Worm (Caenorhabditis elegans) whole organism, late embryonic: Measurements from ENCODE around the gene acr-10.

ENCODE experiments used
- C08G9.2 ChIP-seq: sonication (generic microtip); optimal IDR thresholded peaks from 2 replicates; lab custom pipeline; 2016; ENCODE audit warnings: mild to moderate bottlenecking, missing genetic modification characterization, moderate library complexity, missing compliant biosample characterization
- F13H6.1 ChIP-seq: sonication (generic microtip); optimal IDR thresholded peaks from 2 replicates; lab custom pipeline; 2016; ENCODE audit warnings: missing genetic modification characterization, missing compliant biosample characterization
- K02D7.2 ChIP-seq: sonication (generic microtip); optimal IDR thresholded peaks from 2 replicates; lab custom pipeline; 2017; ENCODE audit warnings: mild to moderate bottlenecking, missing genetic modification characterization, missing compliant biosample characterization
- ahr-1 ChIP-seq: sonication (generic microtip); optimal IDR thresholded peaks from 2 replicates; lab custom pipeline; 2016; ENCODE audit warnings: missing genetic modification characterization, missing compliant biosample characterization
- ceh-18 ChIP-seq: sonication (generic microtip); optimal IDR thresholded peaks from 2 replicates; lab custom pipeline; 2016; ENCODE audit warnings: missing genetic modification characterization, missing compliant biosample characterization
- ceh-19 ChIP-seq: fragments of 200-800 bp; sonication (Bioruptor generic); optimal IDR thresholded peaks from 2 replicates; lab custom pipeline; 2018; ENCODE audit warnings: mild to moderate bottlenecking, missing genetic modification characterization, missing compliant biosample characterization
- ceh-2 ChIP-seq: sonication (generic microtip); optimal IDR thresholded peaks from 2 replicates; lab custom pipeline; 2016; ENCODE audit warnings: missing genotype, missing genetic modification characterization, missing compliant biosample characterization
- ceh-22 ChIP-seq: sonication (generic microtip); optimal IDR thresholded peaks from 2 replicates; lab custom pipeline; 2017; ENCODE audit warnings: missing biosample characterization, missing genetic modification characterization
- ceh-24 ChIP-seq: sonication (generic microtip); optimal IDR thresholded peaks from 2 replicates; lab custom pipeline; 2016; ENCODE audit warnings: mild to moderate bottlenecking, missing genetic modification characterization, missing compliant biosample characterization
- ceh-30 ChIP-seq: fragments of 150-350 bp; optimal IDR thresholded peaks from 2 replicates; lab custom pipeline; 2014; ENCODE audit warnings: missing biosample characterization, missing genetic modification characterization
- ceh-31 ChIP-seq: sonication (generic microtip); optimal IDR thresholded peaks from 2 replicates; lab custom pipeline; 2016; ENCODE audit warnings: missing genetic modification characterization, missing compliant biosample characterization
- ceh-9 ChIP-seq: sonication (generic microtip); optimal IDR thresholded peaks from 2 replicates; lab custom pipeline; 2016; ENCODE audit warnings: mild to moderate bottlenecking, missing genetic modification characterization, inconsistent platforms, missing compliant biosample characterization
- elt-2 ChIP-seq: sonication (generic microtip); optimal IDR thresholded peaks from 2 replicates; lab custom pipeline; 2016; ENCODE audit warnings: missing genetic modification reagents, missing genetic modification characterization, missing compliant biosample characterization
- elt-4 ChIP-seq: sonication (generic microtip); optimal IDR thresholded peaks from 2 replicates; lab custom pipeline; 2016; ENCODE audit warnings: missing genetic modification characterization, missing compliant biosample characterization
- ets-4 ChIP-seq: sonication (generic microtip); optimal IDR thresholded peaks from 2 replicates; lab custom pipeline; 2016; ENCODE audit warnings: missing genetic modification characterization, missing compliant biosample characterization
- fkh-10 ChIP-seq: fragments of 150-350 bp; optimal IDR thresholded peaks from 2 replicates; lab custom pipeline; 2014; ENCODE audit warnings: missing biosample characterization, missing genetic modification reagents, missing genetic modification characterization
- fkh-6 ChIP-seq: sonication (generic microtip); optimal IDR thresholded peaks from 2 replicates; lab custom pipeline; 2016; ENCODE audit warnings: missing genetic modification characterization, missing compliant biosample characterization
- hlh-15 ChIP-seq: sonication (generic microtip); optimal IDR thresholded peaks from 2 replicates; lab custom pipeline; 2016; ENCODE audit warnings: missing genetic modification characterization, missing compliant biosample characterization
- hlh-30 ChIP-seq: sonication (generic microtip); optimal IDR thresholded peaks from 2 replicates; lab custom pipeline; 2017; ENCODE audit warnings: antibody characterized with exemption, missing genetic modification characterization, missing compliant biosample characterization; ENCODE audit not compliant: insufficient read depth
- hlh-6 ChIP-seq: sonication (generic microtip); optimal IDR thresholded peaks from 2 replicates; lab custom pipeline; 2016; ENCODE audit warnings: missing genotype, missing genetic modification characterization, missing compliant biosample characterization
- hlh-8 ChIP-seq: sonication (generic microtip); optimal IDR thresholded peaks from 2 replicates; lab custom pipeline; 2016; ENCODE audit warnings: missing genotype, missing genetic modification characterization, missing compliant biosample characterization
- lim-6 ChIP-seq: sonication (generic microtip); optimal IDR thresholded peaks from 2 replicates; lab custom pipeline; 2016; ENCODE audit warnings: missing genetic modification characterization, missing compliant biosample characterization
- lin-11 ChIP-seq: fragments of 200-800 bp; sonication (Bioruptor generic); optimal IDR thresholded peaks from 2 replicates; lab custom pipeline; 2018; ENCODE audit warnings: mild to moderate bottlenecking, missing genetic modification characterization, missing compliant biosample characterization
- nfya-1 ChIP-seq: sonication (generic microtip); optimal IDR thresholded peaks from 2 replicates; lab custom pipeline; 2017; ENCODE audit warnings: missing genetic modification characterization, mild to moderate bottlenecking, missing compliant biosample characterization, antibody characterized with exemption, moderate library complexity
- nhr-11 ChIP-seq: fragments of 150-350 bp; optimal IDR thresholded peaks from 2 replicates; lab custom pipeline; 2014; ENCODE audit warnings: missing biosample characterization, missing genetic modification characterization
- odd-2 ChIP-seq: sonication (generic microtip); optimal IDR thresholded peaks from 2 replicates; lab custom pipeline; 2017; ENCODE audit warnings: antibody characterized with exemption, mild to moderate bottlenecking, missing genetic modification characterization, missing compliant biosample characterization
- pag-3 ChIP-seq: sonication (generic microtip); optimal IDR thresholded peaks from 2 replicates; lab custom pipeline; 2016; ENCODE audit warnings: missing compliant biosample characterization, missing genetic modification characterization, borderline replicate concordance
- pax-1 ChIP-seq: fragments of 150-350 bp; optimal IDR thresholded peaks from 2 replicates; lab custom pipeline; 2014; ENCODE audit warnings: missing biosample characterization, missing genetic modification characterization
- pha-2 ChIP-seq: sonication (generic microtip); optimal IDR thresholded peaks from 2 replicates; lab custom pipeline; 2017; ENCODE audit warnings: mild to moderate bottlenecking, missing genetic modification characterization, missing compliant biosample characterization
- pqm-1 ChIP-seq: sonication (generic microtip); optimal IDR thresholded peaks from 2 replicates; lab custom pipeline; 2016; ENCODE audit warnings: missing genetic modification characterization, missing compliant biosample characterization
- ref-2 ChIP-seq: sonication (generic microtip); optimal IDR thresholded peaks from 2 replicates; lab custom pipeline; 2016; ENCODE audit warnings: missing genetic modification characterization, missing compliant biosample characterization
- rnt-1 ChIP-seq: sonication (generic microtip); optimal IDR thresholded peaks from 2 replicates; lab custom pipeline; 2016; ENCODE audit warnings: missing genetic modification characterization, missing compliant biosample characterization
- sdc-2 ChIP-seq: sonication (generic microtip); optimal IDR thresholded peaks from 2 replicates; lab custom pipeline; 2016; ENCODE audit warnings: missing genotype, missing genetic modification characterization, missing compliant biosample characterization
- sox-4 ChIP-seq: sonication (generic microtip); optimal IDR thresholded peaks from 2 replicates; lab custom pipeline; 2017; ENCODE audit warnings: mild to moderate bottlenecking, missing genetic modification characterization, inconsistent platforms, missing compliant biosample characterization
- tbx-2 ChIP-seq: sonication (generic microtip); optimal IDR thresholded peaks from 2 replicates; lab custom pipeline; 2016; ENCODE audit warnings: missing genetic modification characterization, missing compliant biosample characterization
- unc-42 ChIP-seq: sonication (generic microtip); optimal IDR thresholded peaks from 2 replicates; lab custom pipeline; 2016; ENCODE audit warnings: missing genotype, missing genetic modification characterization, missing compliant biosample characterization
- unc-55 ChIP-seq: sonication (generic microtip); optimal IDR thresholded peaks from 2 replicates; lab custom pipeline; 2017; ENCODE audit warnings: missing biosample characterization, missing genetic modification reagents, missing genetic modification characterization
- unc-86 ChIP-seq: sonication (generic microtip); optimal IDR thresholded peaks from 2 replicates; lab custom pipeline; 2016; ENCODE audit warnings: missing genetic modification characterization, missing compliant biosample characterization
- zip-5 ChIP-seq: sonication (generic microtip); optimal IDR thresholded peaks from 2 replicates; lab custom pipeline; 2016; ENCODE audit warnings: missing genetic modification characterization, missing compliant biosample characterization

The acr-10 gene

ce11 chrX:3994418-3994817 lies 27.6 kb upstream of the acr-10 start (continued):
- TF ChIP-seq odd-2 (tag; lab: Kevin White, UChicago) = no peak
- TF ChIP-seq pag-3 = no peak
- peak; percentile 52 for TF ChIP-seq hlh-6 (tag; lab: Kevin White, UChicago)
- no peak for TF ChIP-seq ceh-30
- no peak for TF ChIP-seq pha-2 (tag; lab: Kevin White, UChicago)
- no peak for TF ChIP-seq ahr-1 (tag; lab: Kevin White, UChicago)
- no peak for TF ChIP-seq ceh-22 (tag; lab: Kevin White, UChicago)
- no peak for TF ChIP-seq ref-2 (tag; lab: Kevin White, UChicago)
- peak; percentile 33 for TF ChIP-seq hlh-15 (tag; lab: Kevin White, UChicago)
- peak; percentile 71 for TF ChIP-seq fkh-6 (tag; lab: Kevin White, UChicago)
- no peak for TF ChIP-seq F13H6.1 (tag; lab: Kevin White, UChicago)
- no peak for TF ChIP-seq zip-5
- TF ChIP-seq lim-6 (tag; lab: Kevin White, UChicago) = no peak
- peak; percentile 47 for TF ChIP-seq sdc-2
- peak; percentile 27 for TF ChIP-seq C08G9.2
- TF ChIP-seq fkh-10 = no peak

ce11 chrX:3997040-3997439 lies 25.0 kb upstream of the acr-10 start, which contains the start of gene R02E12.5:
Gene R02E12.5, plus strand, starts transcription at chrX:3997340.
- no peak for TF ChIP-seq tbx-2 (tag; lab: Kevin White, UChicago)
- TF ChIP-seq F13H6.1 (tag; lab: Kevin White, UChicago) = no peak
- TF ChIP-seq ets-4 (tag; lab: Kevin White, UChicago) = no peak
- no peak for TF ChIP-seq ahr-1 (tag; lab: Kevin White, UChicago)
- TF ChIP-seq unc-42 (tag; lab: Kevin White, UChicago) = no peak
- no peak for TF ChIP-seq lim-6 (tag; lab: Kevin White, UChicago)
- TF ChIP-seq K02D7.2 (tag; lab: Kevin White, UChicago) = no peak
- no peak for TF ChIP-seq ceh-24 (tag; lab: Kevin White, UChicago)
- no peak for TF ChIP-seq unc-86

- TF ChIP-seq hlh-15 (tag; lab: Kevin White, UChicago) (no peak), hlh-30 (no peak), ref-2 (tag; lab: Kevin White, UChicago) (no peak), ceh-22 (tag; lab: Kevin White, UChicago) (no peak), pqm-1 (tag; lab: Kevin White, UChicago) (no peak), ceh-9 (tag; lab: Kevin White, UChicago) (no peak), elt-2 (tag; lab: Kevin White, UChicago) (no peak), unc-55 (GFP tag; lab: Kevin White, UChicago) (no peak), ceh-2 (tag; lab: Kevin White, UChicago) (no peak), ets-4 (tag; lab: Kevin White, UChicago) (no peak), ceh-18 (tag; lab: Kevin White, UChicago) (no peak)
Measured at ce11 chrX:4003220-4003619, 18.8 kb upstream of the acr-10 start, which contains the start of gene R02E12.12. Gene R02E12.12, plus strand, starts transcription at chrX:4003520.

ce11 chrX:4005014-4005413 lies 17.1 kb upstream of the acr-10 start, which contains the start of gene R02E12.4:
Gene R02E12.4, plus strand, starts transcription at chrX:4005314.
- TF ChIP-seq ceh-19 (no peak), nhr-11 (tag; lab: Kevin White, UChicago) (no peak), ceh-22 (tag; lab: Kevin White, UChicago) (no peak), ceh-9 (tag; lab: Kevin White, UChicago) (no peak), elt-4 (tag; lab: Kevin White, UChicago) (no peak), ceh-30 (no peak), ref-2 (tag; lab: Kevin White, UChicago) (no peak), unc-55 (GFP tag; lab: Kevin White, UChicago) (no peak), ceh-31 (tag; lab: Kevin White, UChicago) (no peak), sox-4 (tag; lab: Kevin White, UChicago) (no peak), hlh-8 (tag; lab: Kevin White, UChicago) (no peak), fkh-6 (tag; lab: Kevin White, UChicago) (no peak), nfya-1 (tag; lab: Kevin White, UChicago) (no peak), pax-1 (tag; lab: Kevin White, UChicago) (no peak), lin-11 (no peak), rnt-1 (tag; lab: Kevin White, UChicago) (no peak), elt-2 (tag; lab: Kevin White, UChicago) (no peak), sdc-2 (no peak)
- TF ChIP-seq, all 69 proteins: peak for 0
